Fruit fly (Drosophila melanogaster) S2 (cell line): ENCODE results near the gene Zwilch.

Experiments
- CG8478 ChIP-seq: fragments of >200 bp; optimal IDR thresholded peaks from 2 replicates; lab custom pipeline; 2018
- CTCF ChIP-seq, 2 experiments: fragments of >200 bp; optimal IDR thresholded peaks; 2 replicates each; lab custom pipeline; 2018

- TF ChIP-seq CG8478 (lab: Kevin White, UChicago) (no peak), CTCF (optimal IDR thresholded peaks at IDR 0.05; lab: Kevin White, UChicago) (no peak)
Observed at dm6 chr3R:31232236-31232635, 19.1 kb upstream of the Zwilch start, which contains the start of gene CG15563.
